Fruit fly (Drosophila melanogaster) whole organism: Measurements from ENCODE around the gene btl.

Experiments used
- CG8478 ChIP-seq: fragments of >200 bp; optimal IDR thresholded peaks from 2 replicates; lab custom pipeline; 2018; ENCODE audit warnings: inconsistent platforms
- Dll ChIP-seq: fragments of >200 bp; optimal IDR thresholded peaks from 2 replicates; lab custom pipeline; 2017
- EcR ChIP-seq, 2 experiments: fragments of >200 bp; optimal IDR thresholded peaks; 2 replicates each; lab custom pipeline; 2017; ENCODE audit warnings: missing biosample characterization in 2 of 2, missing genetic modification characterization in 2 of 2, missing genetic modification reagents in 2 of 2
- pan ChIP-seq: fragments of >200 bp; optimal IDR thresholded peaks from 2 replicates; lab custom pipeline; 2017
- psq ChIP-seq: fragments of >200 bp; optimal IDR thresholded peaks from 2 replicates; lab custom pipeline; 2017
- usp ChIP-seq: fragments of >200 bp; optimal IDR thresholded peaks from 2 replicates; lab custom pipeline; 2017; ENCODE audit warnings: missing biosample characterization, missing genetic modification characterization, mixed read lengths

btl gene

DNA sequence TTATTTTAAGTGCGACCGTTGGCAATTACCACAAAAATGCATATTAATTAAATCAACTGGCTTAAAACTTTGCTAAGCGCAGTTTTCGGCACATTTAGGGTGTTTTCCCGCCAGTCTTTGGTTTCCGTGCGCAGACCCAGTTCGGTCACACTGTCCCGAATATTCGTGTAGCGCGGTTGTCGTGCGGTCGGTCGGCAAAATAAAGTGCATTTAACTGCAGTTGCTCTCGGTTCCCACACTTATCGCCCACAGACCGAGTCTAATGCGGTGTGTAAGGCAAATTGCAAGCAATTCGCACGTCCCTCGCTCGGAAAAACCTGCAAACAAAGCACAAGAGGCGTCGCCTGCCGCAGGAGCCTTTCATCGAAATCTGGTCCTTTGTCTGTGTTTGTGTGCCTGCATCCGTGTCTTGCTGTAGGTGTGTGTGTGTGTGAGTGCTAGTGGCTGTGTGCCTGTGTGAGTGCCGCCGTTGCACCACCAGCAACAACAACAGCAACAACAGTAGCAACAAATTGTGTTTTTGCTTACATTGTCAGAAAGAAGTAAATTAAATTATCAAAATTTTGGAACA is 22.4 kb upstream of the btl start, which contains the start of the genes CG13484 and Frl:
Gene CG13484 (minus strand): TSS at position 7 of the 571 bp plus-strand sequence.
Gene Frl (plus strand): TSS at position 143 of the 571 bp plus-strand sequence.
- no peak for TF ChIP-seq usp (GFP tag; lab: Kevin White, UChicago)
- no peak for TF ChIP-seq pan
- TF ChIP-seq psq (lab: Kevin White, UChicago): no peak
- no peak for TF ChIP-seq Dll
- TF ChIP-seq EcR (GFP tag; optimal IDR thresholded peaks at IDR 0.05; lab: Kevin White, UChicago): no peak
- TF ChIP-seq CG8478: no peak

DNA sequence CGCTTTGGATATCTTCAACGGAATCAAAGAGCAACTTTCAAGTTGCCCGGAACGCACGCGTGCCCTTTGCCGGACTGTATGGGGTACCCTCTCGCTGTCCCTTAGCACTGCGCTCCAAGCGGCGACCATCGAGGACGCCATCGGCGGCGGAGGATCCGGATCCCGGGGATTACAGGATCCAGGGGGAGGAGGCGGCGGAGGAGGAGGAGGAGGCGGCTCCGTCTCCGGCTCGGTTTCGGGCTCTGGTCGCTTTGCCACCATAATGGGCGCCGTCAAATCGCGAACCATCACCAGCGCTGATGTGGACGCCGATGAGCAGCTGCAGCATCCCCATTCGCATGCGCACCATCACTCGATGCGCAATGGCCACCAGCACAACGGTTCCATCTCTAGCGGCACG is 21.8 kb upstream of the btl start:
- TF ChIP-seq Dll (no peak), CG8478 (no peak), usp (GFP tag; lab: Kevin White, UChicago) (no peak)

DNA sequence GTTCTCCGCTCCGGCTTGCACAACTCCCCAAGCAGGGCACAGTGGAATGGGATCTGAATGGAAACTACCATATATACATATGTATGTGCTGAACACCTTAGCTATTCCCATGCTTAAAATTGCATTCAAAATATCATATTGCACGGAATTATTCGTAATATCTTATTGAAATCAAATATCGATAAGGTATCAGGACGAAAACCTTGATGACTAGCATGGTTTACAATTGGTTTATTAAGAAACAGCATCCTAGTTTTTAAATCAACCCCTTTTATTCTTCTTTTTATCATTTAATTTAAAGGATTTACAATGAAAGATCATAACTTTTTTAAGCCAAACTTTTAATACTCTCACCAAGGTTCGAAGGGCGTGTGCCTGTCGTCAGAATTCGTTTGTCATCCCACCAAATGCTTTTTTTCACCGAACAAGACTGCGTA is 20.3 kb upstream of the btl start:
- TF ChIP-seq psq (lab: Kevin White, UChicago) (no peak), CG8478 (no peak), pan (no peak), usp (GFP tag; lab: Kevin White, UChicago) (no peak), Dll (no peak), EcR (GFP tag; optimal IDR thresholded peaks at IDR 0.05; lab: Kevin White, UChicago) (no peak)

DNA sequence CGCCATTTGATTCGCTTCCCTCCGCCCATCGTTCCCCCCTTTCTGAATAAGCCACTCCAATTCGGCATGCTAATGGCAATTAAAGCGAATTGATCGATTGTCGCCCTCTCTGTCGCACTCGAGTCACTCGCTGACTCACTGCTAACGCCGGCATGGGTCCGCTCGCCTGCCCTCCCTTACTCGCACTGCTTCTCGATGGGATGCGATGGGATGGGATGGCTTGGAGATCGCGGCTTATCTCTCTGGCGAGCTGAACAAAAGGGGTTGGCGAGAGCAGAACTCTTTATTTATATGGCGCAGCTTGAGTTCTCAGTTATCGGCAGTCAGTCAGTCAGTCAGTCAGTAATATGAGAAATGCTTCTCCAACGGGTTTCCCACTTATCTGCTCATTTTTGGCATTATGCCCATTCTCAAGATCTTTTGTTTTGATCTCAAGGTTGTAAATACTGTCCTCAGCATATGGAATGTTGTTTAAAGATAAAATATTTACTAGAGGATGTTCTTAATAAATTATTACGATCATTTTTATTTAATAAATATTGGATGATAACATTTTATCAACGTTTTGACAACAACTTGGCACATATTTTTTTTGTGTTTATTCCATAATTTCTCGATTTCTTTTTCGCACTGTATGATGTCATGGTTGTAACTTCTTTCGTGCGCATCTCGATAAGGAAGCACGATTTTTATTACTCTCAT is 19.6 kb upstream of the btl start:
- TF ChIP-seq pan (no peak), psq (lab: Kevin White, UChicago) (no peak), Dll (no peak), EcR (GFP tag; optimal IDR thresholded peaks at IDR 0.05; lab: Kevin White, UChicago) (no peak), usp (GFP tag; lab: Kevin White, UChicago) (no peak), CG8478 (no peak)

DNA sequence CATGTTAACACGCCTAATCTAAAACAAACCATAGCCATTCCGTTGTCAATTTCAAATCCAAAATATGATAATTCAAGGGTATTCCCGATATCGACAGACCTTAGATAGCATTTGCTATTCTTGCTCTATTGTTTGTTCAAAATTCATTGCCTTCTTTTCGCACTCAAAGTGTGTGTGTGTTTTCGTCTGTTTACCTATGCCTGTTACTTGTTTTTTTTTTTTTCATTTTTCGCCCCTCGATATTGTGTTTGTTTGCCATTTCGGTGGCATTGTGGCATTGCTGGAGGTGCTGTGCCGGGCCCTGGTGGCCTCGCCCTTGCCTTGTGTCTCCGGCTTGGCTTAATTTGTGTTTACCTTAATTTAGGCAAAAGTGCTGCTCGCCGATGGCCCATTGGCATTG is 18.8 kb upstream of the btl start:
- TF ChIP-seq EcR (GFP tag; optimal IDR thresholded peaks at IDR 0.05; lab: Kevin White, UChicago) (no peak), Dll (no peak), CG8478 (no peak), psq (lab: Kevin White, UChicago) (no peak), usp (GFP tag; lab: Kevin White, UChicago) (no peak), pan (no peak)

DNA sequence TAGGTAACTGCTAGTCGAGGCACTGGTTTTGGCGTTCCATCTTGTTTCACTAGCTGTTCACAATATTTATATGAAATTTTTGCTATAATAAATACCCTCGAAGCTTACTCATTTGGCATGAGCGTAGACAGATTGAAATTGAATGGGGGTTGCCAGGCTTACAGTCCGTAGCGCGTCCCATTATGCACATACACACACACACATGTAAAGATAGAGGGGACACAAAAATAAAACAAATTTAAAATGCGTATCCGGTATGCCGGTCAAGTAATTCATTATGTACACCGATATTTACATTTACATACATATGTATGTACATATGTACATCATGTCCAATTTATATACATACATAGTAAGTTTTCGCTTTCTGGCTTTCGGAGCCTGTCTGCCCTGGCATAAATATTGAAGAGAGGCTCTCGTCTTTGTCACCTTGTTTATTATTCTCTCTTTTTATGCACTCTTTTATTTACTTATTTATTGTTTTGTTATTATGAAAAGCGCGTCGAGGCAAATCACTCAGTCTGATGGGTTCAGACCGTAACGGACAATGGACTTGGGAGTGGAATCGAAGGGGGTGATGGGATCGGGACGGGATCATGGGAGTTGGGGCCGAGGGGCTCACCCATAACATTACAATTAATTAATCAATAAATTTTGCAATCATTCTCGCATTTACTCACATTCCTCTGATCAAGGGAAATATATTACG is 16.2 kb upstream of the btl start:
- TF ChIP-seq psq (lab: Kevin White, UChicago): no peak
- TF ChIP-seq CG8478: no peak
- no peak for TF ChIP-seq usp (GFP tag; lab: Kevin White, UChicago)
- TF ChIP-seq Dll: no peak
- TF ChIP-seq pan: no peak
- TF ChIP-seq EcR (GFP tag; optimal IDR thresholded peaks at IDR 0.05; lab: Kevin White, UChicago): no peak

DNA sequence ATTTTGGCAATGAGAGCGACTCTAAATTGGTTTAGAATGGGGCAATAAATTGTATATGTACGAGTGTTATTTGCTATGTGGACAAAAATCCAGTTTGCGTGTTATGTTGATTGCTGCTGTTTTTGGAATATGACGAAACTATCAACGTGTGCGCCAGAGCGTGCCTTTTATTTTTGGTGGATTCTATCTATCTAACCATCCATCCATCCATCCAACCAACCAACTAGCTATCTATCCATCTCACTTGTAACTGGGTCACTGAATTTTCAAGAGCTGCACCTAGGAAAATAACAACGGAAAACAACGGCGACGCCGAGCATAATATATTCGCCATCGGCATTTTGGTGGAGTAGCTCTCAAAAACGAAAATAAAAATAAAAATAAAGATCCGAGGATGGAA is 12.9 kb upstream of the btl start:
- TF ChIP-seq usp (GFP tag; lab: Kevin White, UChicago) (no peak), CG8478 (no peak), pan (no peak), EcR (GFP tag; optimal IDR thresholded peaks at IDR 0.05; lab: Kevin White, UChicago) (no peak), Dll (no peak), psq (lab: Kevin White, UChicago) (no peak)

DNA sequence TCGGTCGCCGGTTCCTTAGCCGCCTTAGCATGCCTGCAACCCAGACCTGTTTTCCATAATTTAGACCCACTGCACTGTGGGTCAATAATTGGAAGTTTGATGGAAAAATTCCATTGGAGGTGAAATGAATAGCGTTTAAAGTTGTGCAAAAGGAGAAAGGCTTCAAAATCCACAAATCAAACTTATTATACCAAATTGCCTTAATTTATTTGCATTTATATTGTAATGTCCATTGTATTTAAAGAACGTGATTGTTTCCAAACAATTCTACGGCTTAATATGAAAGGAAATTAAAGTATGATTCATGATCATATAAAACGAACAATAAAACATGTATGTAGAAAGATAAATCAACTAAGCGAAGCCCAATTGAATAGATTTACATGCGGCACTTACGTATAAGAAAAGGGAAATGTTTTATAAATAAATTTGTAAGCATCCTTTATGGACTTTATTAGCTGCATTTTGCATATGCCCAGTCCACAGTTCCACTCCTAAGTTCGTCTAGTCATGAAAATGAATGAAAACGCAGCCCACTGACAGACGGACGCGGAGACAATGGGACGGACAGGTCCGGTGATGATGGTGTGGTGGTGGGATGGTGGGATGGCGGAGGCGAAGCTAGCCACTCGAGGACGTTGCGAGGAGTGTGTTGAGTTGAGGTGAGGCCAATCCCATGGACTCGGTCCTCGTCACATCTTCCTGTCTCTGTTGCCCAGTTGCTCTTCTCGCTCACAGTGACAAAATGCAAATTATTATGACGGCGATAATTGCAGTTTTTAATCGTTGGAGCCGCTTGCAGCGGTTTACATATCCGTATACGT is 12.1 kb upstream of the btl start:
- no peak for TF ChIP-seq psq (lab: Kevin White, UChicago)

DNA sequence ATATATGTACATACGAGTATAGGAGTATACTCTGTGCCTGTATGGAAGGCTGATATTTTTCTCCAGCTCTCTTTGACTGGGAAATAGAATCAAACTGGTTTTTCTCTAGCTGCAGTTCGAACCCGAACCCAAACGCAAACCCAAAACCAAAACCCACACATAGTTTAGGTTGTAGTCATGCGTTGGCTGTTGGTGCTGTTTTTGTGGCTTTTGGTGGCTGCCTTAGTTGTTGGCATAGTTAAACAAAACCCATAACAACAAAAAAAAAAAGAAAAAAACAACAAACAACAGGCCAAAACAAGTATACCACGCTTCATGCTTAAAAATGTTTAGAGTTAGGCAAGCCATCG is 11.5 kb upstream of the btl start:
- TF ChIP-seq CG8478: no peak
- TF ChIP-seq EcR (GFP tag; optimal IDR thresholded peaks at IDR 0.05; lab: Kevin White, UChicago): no peak
- TF ChIP-seq Dll: no peak
- no peak for TF ChIP-seq usp (GFP tag; lab: Kevin White, UChicago)
- TF ChIP-seq psq (lab: Kevin White, UChicago): no peak
- no peak for TF ChIP-seq pan

DNA sequence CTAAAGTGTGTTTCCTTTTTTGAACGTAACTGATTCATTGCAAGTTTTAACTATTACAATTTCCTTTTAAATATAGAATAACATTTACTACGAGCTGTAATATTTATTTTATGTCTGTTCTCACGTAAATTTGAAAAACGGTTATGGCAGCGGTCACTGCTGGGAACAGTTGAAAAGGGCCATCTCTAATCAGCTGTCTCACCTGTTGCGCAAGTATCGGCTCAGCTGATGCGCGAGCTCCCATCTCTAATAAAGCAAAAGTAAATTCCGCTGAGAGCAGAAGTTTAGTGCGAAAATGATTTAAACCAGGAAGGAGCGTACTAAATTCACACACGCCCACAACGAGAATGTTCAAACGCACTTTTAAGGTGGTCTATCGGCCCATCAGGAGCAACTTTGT is 4.0 kb upstream of the btl start, which contains the start of gene Pex1:
Gene Pex1 (plus strand): TSS at position 272 of the 400 bp plus-strand sequence.
- TF ChIP-seq psq (lab: Kevin White, UChicago): no peak
- TF ChIP-seq usp (GFP tag; lab: Kevin White, UChicago): no peak
- no peak for TF ChIP-seq CG8478
- no peak for TF ChIP-seq EcR (GFP tag; optimal IDR thresholded peaks at IDR 0.05; lab: Kevin White, UChicago)
- no peak for TF ChIP-seq pan
- TF ChIP-seq Dll: no peak

DNA sequence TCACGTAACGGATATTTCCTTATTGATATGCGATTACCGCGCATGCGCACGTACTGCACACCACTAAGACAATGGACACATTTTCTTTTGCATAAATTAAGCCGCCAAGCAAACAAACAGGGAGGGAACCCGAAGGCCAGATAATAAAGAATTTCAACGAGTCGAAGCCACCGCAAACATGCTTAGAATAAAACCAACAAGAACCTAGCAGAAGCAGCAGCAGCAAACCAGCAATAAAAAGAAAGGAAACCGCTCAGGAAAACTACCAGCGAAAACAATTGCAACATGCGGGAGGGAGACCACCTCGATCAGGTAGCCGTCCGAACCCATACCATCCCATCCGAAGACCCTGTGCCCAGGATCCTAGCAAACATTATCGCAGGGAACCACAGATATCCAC is 987 bp downstream of the btl start:
- TF ChIP-seq pan: no peak
- TF ChIP-seq Dll: no peak
- TF ChIP-seq psq (lab: Kevin White, UChicago): no peak
- TF ChIP-seq CG8478: no peak
- no peak for TF ChIP-seq EcR (GFP tag; optimal IDR thresholded peaks at IDR 0.05; lab: Kevin White, UChicago)
- no peak for TF ChIP-seq usp (GFP tag; lab: Kevin White, UChicago)

DNA sequence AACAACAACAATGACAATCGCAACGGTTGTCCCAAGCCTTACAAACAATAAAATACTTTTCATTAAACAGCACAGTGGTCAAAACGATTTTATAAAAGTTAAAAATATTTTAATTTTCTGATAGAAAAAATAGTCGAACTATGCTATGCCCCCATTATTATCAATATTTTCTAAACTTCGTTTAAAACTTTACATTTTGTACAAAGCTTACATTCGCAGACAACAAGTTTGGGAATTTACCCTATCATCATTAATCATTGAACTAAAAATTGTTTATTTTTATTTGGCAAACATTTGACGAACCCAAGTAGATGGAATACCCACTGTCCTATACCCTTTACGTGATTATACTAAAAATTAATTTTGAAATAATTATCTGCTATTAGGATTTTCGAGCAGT is 2.7 kb downstream of the btl start:
- TF ChIP-seq EcR (GFP tag; optimal IDR thresholded peaks at IDR 0.05; lab: Kevin White, UChicago): no peak
- no peak for TF ChIP-seq pan
- no peak for TF ChIP-seq usp (GFP tag; lab: Kevin White, UChicago)
- TF ChIP-seq CG8478: no peak
- TF ChIP-seq psq (lab: Kevin White, UChicago): no peak
- no peak for TF ChIP-seq Dll
